Fruit fly (Drosophila melanogaster): ENCODE data around the gene moon.

moon gene

DNA sequence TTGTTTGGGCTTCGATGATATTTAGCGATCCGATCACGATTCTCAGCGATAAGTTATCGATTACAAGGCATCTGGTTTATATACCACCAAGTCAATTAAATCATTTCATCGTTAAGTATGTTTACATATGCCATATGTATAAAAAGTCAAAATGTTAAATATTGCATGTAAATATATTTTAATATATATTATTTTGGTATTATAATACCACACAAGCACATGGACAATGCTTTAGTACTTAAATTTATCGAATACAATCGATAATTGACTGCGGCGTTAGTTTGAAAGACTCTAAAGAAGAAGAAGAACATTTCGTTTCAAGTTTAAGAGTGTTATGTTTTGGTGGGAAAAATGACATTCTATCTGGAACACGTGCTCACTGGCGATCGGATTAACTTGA, 2.5 kb downstream of the moon start, which contains the start of gene CG34323:
TSS of gene CG34323 (plus strand) at position 301 of the 400 bp plus-strand sequence.
- TF ChIP-seq Sin3A (optimal IDR thresholded peaks at IDR 0.05) (no peak), Myc (optimal IDR thresholded peaks at IDR 0.05) (no peak)

DNA sequence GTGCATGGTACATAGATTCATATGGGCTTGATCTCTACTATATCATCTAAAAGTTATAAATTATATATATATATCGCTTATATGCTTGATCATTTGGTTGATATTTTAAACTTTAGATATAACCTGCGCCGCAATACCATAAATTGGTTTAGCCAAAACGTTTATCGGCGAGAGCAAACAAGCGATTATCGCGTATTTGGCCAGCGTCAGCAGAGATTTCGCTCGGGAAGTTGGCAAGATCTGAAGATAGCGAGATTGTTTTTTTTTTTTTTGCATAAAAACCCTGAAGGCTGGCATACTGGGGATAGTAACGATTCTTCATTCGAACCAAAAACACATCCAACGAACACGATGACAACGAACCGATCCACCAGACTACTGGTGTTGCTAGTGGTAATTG, 13.1 kb downstream of the moon start, which contains the start of gene Muc11A:
TSS of gene Muc11A (plus strand) at position 301 of the 400 bp plus-strand sequence.
- TF ChIP-seq Myc (optimal IDR thresholded peaks at IDR 0.05) (no peak), psq (optimal IDR thresholded peaks at IDR 0.05) (no peak), h (optimal IDR thresholded peaks at IDR 0.05) (no peak)

DNA sequence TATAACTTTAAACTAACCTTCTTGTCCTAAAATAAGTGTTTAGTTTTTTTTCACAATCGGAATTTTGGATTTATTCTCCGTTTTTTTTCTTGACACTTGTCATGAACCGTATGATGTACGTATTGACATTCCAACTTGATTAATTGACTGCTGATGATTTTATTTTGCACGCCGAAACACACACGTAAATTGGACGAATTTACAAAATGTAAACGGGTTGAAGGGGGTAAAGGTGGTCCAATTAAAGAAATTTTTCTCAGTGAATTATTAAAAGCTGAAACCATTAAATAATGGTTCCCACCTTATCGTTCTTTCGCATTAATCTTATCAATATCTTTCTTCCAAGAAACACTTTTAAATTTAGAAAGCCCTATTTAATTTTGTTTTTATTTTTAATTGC, 16.1 kb downstream of the moon start, which contains the start of gene Uch-L5R:
TSS of gene Uch-L5R (minus strand) at position 101 of the 400 bp plus-strand sequence.
- TF ChIP-seq insv (optimal IDR thresholded peaks at IDR 0.05) (no peak), psq (optimal IDR thresholded peaks at IDR 0.05) (no peak), ttk (optimal IDR thresholded peaks at IDR 0.05) (no peak), h (optimal IDR thresholded peaks at IDR 0.05) (no peak), Myc (optimal IDR thresholded peaks at IDR 0.05) (no peak)

DNA sequence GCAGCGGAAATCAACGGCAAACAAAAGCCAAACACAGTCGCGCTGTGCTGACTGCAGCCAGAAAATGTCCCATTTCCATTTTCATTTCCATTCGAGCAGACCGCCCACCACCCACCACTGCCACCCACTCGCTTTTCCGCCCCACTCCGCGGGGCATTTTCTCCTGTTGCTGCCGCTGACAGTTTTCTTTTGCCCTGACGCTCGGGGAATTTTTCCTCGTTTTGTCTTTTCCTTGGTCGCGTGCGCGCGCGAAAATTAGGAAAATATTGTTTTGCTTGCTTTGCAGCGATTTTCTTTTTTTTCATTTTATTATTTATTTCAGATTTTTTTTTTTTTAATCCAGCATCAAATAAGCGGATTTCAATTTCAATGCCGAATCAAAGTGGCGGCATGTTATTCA, 22.3 kb downstream of the moon start:
- TF ChIP-seq psq (optimal IDR thresholded peaks at IDR 0.05) = no peak
- TF ChIP-seq Myc (optimal IDR thresholded peaks at IDR 0.05) = no peak
- TF ChIP-seq ttk (optimal IDR thresholded peaks at IDR 0.05) = no peak
- TF ChIP-seq insv (optimal IDR thresholded peaks at IDR 0.05) = no peak
- no peak for TF ChIP-seq Sin3A (optimal IDR thresholded peaks at IDR 0.05)
- no peak for TF ChIP-seq h (optimal IDR thresholded peaks at IDR 0.05)

DNA sequence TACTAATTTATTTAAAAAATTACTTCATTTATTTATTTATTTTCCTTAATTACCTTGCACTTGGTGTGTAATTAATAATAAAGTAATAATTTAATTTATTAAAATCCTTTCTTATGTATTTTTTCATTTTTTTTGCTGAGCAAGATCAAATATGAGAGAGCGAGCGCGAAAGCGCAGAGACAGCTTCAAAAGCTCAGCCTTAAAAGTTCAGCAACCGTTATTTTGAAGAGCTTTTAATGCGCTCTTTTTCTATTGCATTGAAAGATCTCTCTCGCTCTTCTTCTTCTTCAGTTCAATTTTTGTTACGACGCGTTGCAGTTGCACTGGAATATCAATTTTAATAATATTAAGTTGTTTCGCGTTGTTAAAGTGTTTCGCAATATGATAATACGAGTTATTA, 29.2 kb downstream of the moon start, which contains the start of gene Ten-a:
TSS of gene Ten-a (plus strand) at position 301 of the 400 bp plus-strand sequence.
- TF ChIP-seq psq (optimal IDR thresholded peaks at IDR 0.05) = no peak
- TF ChIP-seq Sin3A (optimal IDR thresholded peaks at IDR 0.05) = no peak
- TF ChIP-seq insv (optimal IDR thresholded peaks at IDR 0.05) = no peak
- TF ChIP-seq h (optimal IDR thresholded peaks at IDR 0.05) = no peak
- no peak for TF ChIP-seq ttk (optimal IDR thresholded peaks at IDR 0.05)
- no peak for TF ChIP-seq Myc (optimal IDR thresholded peaks at IDR 0.05)

DNA sequence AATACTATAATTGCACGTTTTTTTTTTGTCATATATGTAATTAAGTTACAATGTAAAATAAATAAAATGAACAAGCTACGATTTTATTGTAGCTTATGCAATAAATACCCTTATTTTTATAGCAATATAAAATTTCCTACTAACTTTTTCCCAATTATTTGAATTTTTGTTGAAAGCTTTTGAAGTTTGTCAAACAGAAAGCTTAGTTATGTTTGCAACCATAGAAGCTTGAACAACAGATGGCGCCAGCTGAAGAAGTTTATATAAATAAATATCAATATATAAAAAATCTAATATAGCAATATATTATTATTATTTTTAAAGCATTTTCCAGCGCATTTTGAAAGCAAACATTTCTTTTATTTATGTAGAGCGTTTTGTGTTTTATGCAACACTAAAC, 37.4 kb downstream of the moon start:
- TF ChIP-seq h (optimal IDR thresholded peaks at IDR 0.05) (no peak), Sin3A (optimal IDR thresholded peaks at IDR 0.05) (no peak), psq (optimal IDR thresholded peaks at IDR 0.05) (no peak), ttk (optimal IDR thresholded peaks at IDR 0.05) (no peak), Myc (optimal IDR thresholded peaks at IDR 0.05) (no peak)

DNA sequence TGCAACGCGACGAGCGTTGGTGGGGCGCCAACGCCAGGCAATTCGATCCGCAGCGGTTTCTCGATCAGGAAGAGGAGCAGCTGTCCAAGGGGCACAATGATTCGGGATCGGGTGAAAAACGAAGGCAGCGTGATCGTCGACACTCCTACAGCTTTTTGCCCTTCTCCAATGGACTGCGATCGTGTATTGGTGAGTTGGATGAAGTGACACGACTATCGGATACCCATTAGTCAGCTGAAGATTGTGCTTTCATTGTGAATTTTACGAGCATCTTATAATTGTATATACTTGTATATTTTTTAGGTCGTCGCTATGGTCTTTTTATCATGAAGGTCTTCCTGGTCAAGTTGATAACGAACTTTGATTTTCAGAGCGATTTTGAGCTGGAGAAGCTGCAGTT, 37.9 kb downstream of the moon start:
- no peak for TF ChIP-seq ttk (optimal IDR thresholded peaks at IDR 0.05)
- TF ChIP-seq Sin3A (optimal IDR thresholded peaks at IDR 0.05) = no peak
- no peak for TF ChIP-seq Myc (optimal IDR thresholded peaks at IDR 0.05)
- TF ChIP-seq h (optimal IDR thresholded peaks at IDR 0.05) = no peak
- TF ChIP-seq psq (optimal IDR thresholded peaks at IDR 0.05) = no peak
- TF ChIP-seq insv (optimal IDR thresholded peaks at IDR 0.05) = no peak

DNA sequence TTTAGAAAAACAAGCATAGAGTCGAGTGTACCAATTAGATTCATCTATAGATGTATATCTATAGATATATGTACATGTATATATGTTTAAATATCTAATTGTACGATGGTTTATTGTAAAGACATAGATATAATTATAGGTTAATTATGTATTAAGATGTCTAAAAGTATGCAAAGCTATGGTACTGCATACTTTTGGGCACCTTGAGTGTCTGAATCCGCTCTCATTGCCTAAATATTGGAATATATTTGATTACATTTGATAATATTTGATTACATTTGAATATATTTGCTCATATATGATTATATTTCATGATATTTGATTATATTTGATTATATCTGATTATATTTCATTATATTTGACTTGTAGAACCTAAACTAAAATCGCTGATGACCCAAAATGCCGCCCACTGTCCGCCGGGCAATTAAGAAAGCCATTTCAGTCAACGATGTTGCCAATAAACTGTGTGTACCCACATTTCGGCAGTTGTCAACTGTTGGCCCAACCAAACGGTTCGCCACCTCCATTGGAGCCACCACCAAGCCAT, 40.4 kb downstream of the moon start, which contains the start of gene Cyp318a1:
TSS of gene Cyp318a1 (plus strand) at position 497 of the 547 bp plus-strand sequence.
- no peak for TF ChIP-seq psq (optimal IDR thresholded peaks at IDR 0.05)
- TF ChIP-seq Sin3A (optimal IDR thresholded peaks at IDR 0.05) = no peak
- no peak for TF ChIP-seq h (optimal IDR thresholded peaks at IDR 0.05)
- no peak for TF ChIP-seq insv (optimal IDR thresholded peaks at IDR 0.05)
- TF ChIP-seq ttk (optimal IDR thresholded peaks at IDR 0.05) = no peak
- no peak for TF ChIP-seq Myc (optimal IDR thresholded peaks at IDR 0.05)

DNA sequence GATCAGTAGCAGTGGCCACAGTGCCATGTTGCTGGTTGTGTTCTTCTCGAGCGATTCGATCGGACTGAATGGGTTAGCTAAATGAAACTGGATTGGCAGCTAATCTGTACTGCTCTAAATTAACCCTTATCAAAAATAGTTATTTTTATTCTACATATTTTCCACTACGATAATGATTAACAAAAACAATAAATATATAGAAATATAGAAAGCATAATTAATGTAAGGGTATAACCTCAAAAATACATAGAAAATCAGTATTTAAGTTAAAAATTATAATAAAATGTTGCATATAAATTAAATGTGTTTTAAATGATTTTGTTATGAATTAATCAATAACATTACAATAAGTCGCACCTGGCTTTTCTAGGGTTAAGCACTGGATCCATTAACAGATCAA, 41.2 kb downstream of the moon start, which contains the start of gene Cyp311a1:
TSS of gene Cyp311a1 (minus strand) at position 66 of the 400 bp plus-strand sequence.
- TF ChIP-seq h (optimal IDR thresholded peaks at IDR 0.05) (no peak), insv (optimal IDR thresholded peaks at IDR 0.05) (no peak), Myc (optimal IDR thresholded peaks at IDR 0.05) (no peak), ttk (optimal IDR thresholded peaks at IDR 0.05) (no peak), Sin3A (optimal IDR thresholded peaks at IDR 0.05) (no peak), psq (optimal IDR thresholded peaks at IDR 0.05) (no peak)

DNA sequence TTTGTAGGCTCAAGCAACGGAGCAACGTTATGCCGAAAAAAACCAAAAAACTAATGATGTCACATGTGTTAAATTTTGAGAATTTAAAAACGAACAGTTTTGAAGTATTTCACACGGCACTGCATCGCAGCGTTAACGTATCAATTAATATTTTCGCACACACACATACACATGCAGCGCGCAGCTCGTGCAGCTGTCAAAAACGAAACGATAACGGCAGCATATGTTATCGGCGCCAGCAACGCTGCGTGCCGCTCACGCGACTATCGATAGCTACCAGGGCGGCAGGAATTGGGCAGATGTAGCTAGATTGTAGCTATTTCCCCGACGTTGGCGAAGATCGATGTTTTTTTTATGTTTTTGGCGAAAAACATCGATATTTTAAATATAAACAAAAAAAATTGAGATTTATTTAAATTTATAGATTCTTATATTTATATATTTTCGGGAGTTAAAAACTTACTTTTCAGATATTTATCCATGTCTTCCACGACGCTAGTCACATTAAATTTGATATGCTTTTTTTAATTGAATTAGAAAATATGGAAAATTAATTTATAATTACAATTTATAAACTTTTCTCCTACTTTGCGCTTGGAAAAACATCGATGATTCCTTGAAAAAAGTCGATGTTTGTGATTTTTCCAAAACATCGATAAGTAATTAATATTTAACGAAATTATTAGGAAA, 43.6 kb downstream of the moon start, which contains the start of gene Usp7:
TSS of gene Usp7 (minus strand) at position 208 of the 690 bp plus-strand sequence.
- TF ChIP-seq ttk (optimal IDR thresholded peaks at IDR 0.05) (no peak), insv (optimal IDR thresholded peaks at IDR 0.05) (no peak), Sin3A (optimal IDR thresholded peaks at IDR 0.05) (no peak), Myc (optimal IDR thresholded peaks at IDR 0.05) (no peak), psq (optimal IDR thresholded peaks at IDR 0.05) (no peak), h (optimal IDR thresholded peaks at IDR 0.05) (no peak)
